Fruit fly (Drosophila melanogaster) whole organism, embryonic: Measurements from ENCODE around the gene odd.
A peak's percentile ranks its signal among the peaks of the same experiment; 100 is the strongest.

Source experiments
- Awh ChIP-seq: fragments of 200-800 bp; sonication (Bioruptor generic); IDR thresholded peaks from 2 replicates; pipeline ENCODE4, ENCODE4 v1.3.6; 2022; ENCODE audit warnings: missing biosample characterization, missing genetic modification characterization
- CG1024 ChIP-seq: fragments of 200-800 bp; sonication (Bioruptor generic); IDR thresholded peaks from 2 replicates; pipeline ENCODE4 v1.3.6; 2022; ENCODE audit warnings: missing biosample characterization, missing genetic modification characterization
- CG10654 ChIP-seq: fragments of 200-800 bp; sonication (Bioruptor generic); optimal IDR thresholded peaks from 2 replicates; lab custom pipeline; 2016; ENCODE audit warnings: missing biosample characterization, missing genetic modification characterization
- CG11093 ChIP-seq: fragments of 200-800 bp; sonication (Bioruptor generic); IDR thresholded peaks from 3 replicates; pipeline ENCODE4 v1.3.6; 2022; ENCODE audit warnings: missing biosample characterization, missing genetic modification characterization
- CG11696 ChIP-seq: fragments of 200-800 bp; sonication (Bioruptor generic); IDR thresholded peaks from 2 replicates; pipeline ENCODE4 v1.3.6; 2022; ENCODE audit warnings: missing biosample characterization, missing genetic modification characterization
- CG12155 ChIP-seq: fragments of 200-800 bp; sonication (Bioruptor generic); optimal IDR thresholded peaks from 3 replicates; lab custom pipeline; 2016; ENCODE audit warnings: missing biosample characterization, missing genetic modification characterization
- CG1233 ChIP-seq: fragments of 200-800 bp; sonication (Bioruptor generic); optimal IDR thresholded peaks from 4 replicates; lab custom pipeline; 2018; ENCODE audit warnings: missing biosample characterization, mild to moderate bottlenecking, missing genetic modification characterization
- CG15601 ChIP-seq: fragments of 200-800 bp; sonication (Bioruptor generic); optimal IDR thresholded peaks from 3 replicates; lab custom pipeline; 2019; ENCODE audit warnings: missing biosample characterization, mild to moderate bottlenecking, missing genetic modification characterization, moderate library complexity
- CG18262 ChIP-seq: fragments of 200-800 bp; optimal IDR thresholded peaks from 3 replicates; lab custom pipeline; 2019; ENCODE audit warnings: missing biosample characterization, mild to moderate bottlenecking, missing genetic modification characterization, moderate library complexity
- CG1832 ChIP-seq: fragments of 200-800 bp; sonication (Bioruptor generic); optimal IDR thresholded peaks from 2 replicates; lab custom pipeline; 2017; ENCODE audit warnings: missing biosample characterization, mild to moderate bottlenecking, missing genetic modification characterization, inconsistent platforms
- CG18764 ChIP-seq: fragments of 200-800 bp; sonication (Bioruptor generic); optimal IDR thresholded peaks from 3 replicates; lab custom pipeline; 2016; ENCODE audit warnings: missing biosample characterization, missing genetic modification characterization
- CG31365 ChIP-seq: fragments of 200-800 bp; sonication (Bioruptor generic); optimal IDR thresholded peaks from 2 replicates; lab custom pipeline; 2018; ENCODE audit warnings: missing biosample characterization, mild to moderate bottlenecking, missing genetic modification characterization
- CG32532 ChIP-seq: fragments of 200-800 bp; sonication (Bioruptor generic); IDR thresholded peaks from 2 replicates; pipeline ENCODE4 v1.3.6; 2022; ENCODE audit warnings: missing biosample characterization, missing genetic modification characterization
- CG34422 ChIP-seq: fragments of 200-800 bp; sonication (Bioruptor generic); IDR thresholded peaks from 3 replicates; pipeline ENCODE4 v1.3.6; 2022; ENCODE audit warnings: missing biosample characterization, missing genetic modification characterization
- CG3838 ChIP-seq: fragments of 200-800 bp; sonication (Bioruptor generic); optimal IDR thresholded peaks from 3 replicates; lab custom pipeline; 2016; ENCODE audit warnings: missing biosample characterization, missing genetic modification characterization
- CG42726 ChIP-seq: fragments of 200-800 bp; sonication (Bioruptor generic); IDR thresholded peaks from 2 replicates; pipeline ENCODE4 v1.3.6; 2022; ENCODE audit warnings: missing biosample characterization, missing genetic modification characterization; ENCODE audit not compliant: partially characterized antibody
- CG4820 ChIP-seq: fragments of 200-800 bp; sonication (Bioruptor generic); optimal IDR thresholded peaks from 3 replicates; lab custom pipeline; 2016; ENCODE audit warnings: missing biosample characterization, missing genetic modification characterization
- CG7745 ChIP-seq: fragments of 200-800 bp; sonication (Bioruptor generic); optimal IDR thresholded peaks from 2 replicates; lab custom pipeline; 2018; ENCODE audit warnings: missing biosample characterization, mild to moderate bottlenecking, missing genetic modification characterization, moderate library complexity
- CG8388 ChIP-seq: fragments of 200-800 bp; sonication (Bioruptor generic); optimal IDR thresholded peaks from 2 replicates; lab custom pipeline; 2019; ENCODE audit warnings: missing biosample characterization, mild to moderate bottlenecking, missing genetic modification characterization, moderate library complexity
- D ChIP-seq, 2 experiments: fragments of 200-800 bp in 1 of 2; fragments of >200 bp in 1 of 2; sonication (Bioruptor generic) in 1 of 2; optimal IDR thresholded peaks; 2 replicates in 1 of 2; 3 replicates in 1 of 2; lab custom pipeline; 2017; ENCODE audit warnings: mild to moderate bottlenecking in 1 of 2, missing biosample characterization in 1 of 2, missing genetic modification characterization in 1 of 2, missing genetic modification reagents in 1 of 2
- Doc3 ChIP-seq: fragments of 200-800 bp; sonication (Bioruptor generic); IDR thresholded peaks from 3 replicates; pipeline ENCODE4 v1.3.6; 2022; ENCODE audit warnings: missing biosample characterization, missing genetic modification characterization; ENCODE audit not compliant: partially characterized antibody
- Hr78 ChIP-seq, 2 experiments: fragments of 200-800 bp in 1 of 2; fragments of >200 bp in 1 of 2; sonication (Bioruptor generic) in 1 of 2; optimal IDR thresholded peaks; 2 replicates each; lab custom pipeline; 2017 to 2019; ENCODE audit warnings: missing biosample characterization in 2 of 2, missing genetic modification characterization in 2 of 2, mild to moderate bottlenecking in 1 of 2, moderate library complexity in 1 of 2
- MESR4 ChIP-seq: fragments of 200-800 bp; sonication (Bioruptor generic); optimal IDR thresholded peaks from 2 replicates; lab custom pipeline; 2018; ENCODE audit warnings: missing biosample characterization, mild to moderate bottlenecking, missing genetic modification characterization, moderate library complexity
- MTF-1 ChIP-seq: fragments of 200-800 bp; sonication (Bioruptor generic); optimal IDR thresholded peaks from 2 replicates; lab custom pipeline; 2018; ENCODE audit warnings: missing biosample characterization, mild to moderate bottlenecking, missing genetic modification characterization, borderline replicate concordance
- Nf-YC ChIP-seq: fragments of 200-800 bp; optimal IDR thresholded peaks from 3 replicates; lab custom pipeline; 2019; ENCODE audit warnings: missing biosample characterization, mild to moderate bottlenecking, missing genetic modification characterization, moderate library complexity
- Sry-β ChIP-seq: fragments of 200-800 bp; sonication (Bioruptor generic); optimal IDR thresholded peaks from 2 replicates; lab custom pipeline; 2018; ENCODE audit warnings: missing biosample characterization, mild to moderate bottlenecking, missing genetic modification characterization, moderate library complexity
- Trl ChIP-seq, 3 experiments: fragments of >200 bp in 2 of 3; fragments of 200-800 bp in 1 of 3; sonication (Bioruptor generic) in 1 of 3; optimal IDR thresholded peaks; 2 replicates in 1 of 3; 3 replicates in 2 of 3; lab custom pipeline; 2016 to 2017; ENCODE audit warnings: missing biosample characterization in 1 of 3, missing genetic modification characterization in 1 of 3
- ac ChIP-seq: fragments of 200-800 bp; sonication (Bioruptor generic); optimal IDR thresholded peaks from 3 replicates; lab custom pipeline; 2017; ENCODE audit warnings: missing biosample characterization, mild to moderate bottlenecking, missing genetic modification characterization
- bowl ChIP-seq: fragments of 200-800 bp; sonication (Bioruptor generic); IDR thresholded peaks from 2 replicates; pipeline ENCODE4 v1.3.6; 2022; ENCODE audit warnings: missing biosample characterization, missing genetic modification characterization
- corto ChIP-seq: fragments of 200-800 bp; sonication (Bioruptor generic); optimal IDR thresholded peaks from 2 replicates; lab custom pipeline; 2016; ENCODE audit warnings: missing biosample characterization, mild to moderate bottlenecking, missing genetic modification characterization, moderate library complexity
- dati ChIP-seq: fragments of 200-800 bp; sonication (Bioruptor generic); IDR thresholded peaks from 2 replicates; pipeline ENCODE4 v1.3.6; 2022; ENCODE audit warnings: missing biosample characterization, missing genetic modification characterization
- disco-r ChIP-seq: fragments of 200-800 bp; sonication (Bioruptor generic); optimal IDR thresholded peaks from 2 replicates; lab custom pipeline; 2016; ENCODE audit warnings: missing biosample characterization, missing genetic modification characterization
- dmrt11E ChIP-seq: fragments of 200-800 bp; sonication (Bioruptor generic); optimal IDR thresholded peaks from 3 replicates; lab custom pipeline; 2018; ENCODE audit warnings: missing biosample characterization, mild to moderate bottlenecking, missing genetic modification characterization, moderate library complexity
- dmrt99B ChIP-seq: fragments of 200-800 bp; sonication (Bioruptor generic); optimal IDR thresholded peaks from 2 replicates; lab custom pipeline; 2018; ENCODE audit warnings: missing biosample characterization, mild to moderate bottlenecking, missing genetic modification characterization, moderate library complexity
- exex ChIP-seq: fragments of 200-800 bp; sonication (Bioruptor generic); optimal IDR thresholded peaks from 4 replicates; lab custom pipeline; 2018; ENCODE audit warnings: missing biosample characterization, mild to moderate bottlenecking, missing genetic modification characterization, moderate library complexity
- fd102C ChIP-seq: fragments of 200-800 bp; sonication (Bioruptor generic); optimal IDR thresholded peaks from 2 replicates; lab custom pipeline; 2018; ENCODE audit warnings: missing biosample characterization, mild to moderate bottlenecking, missing genetic modification characterization, moderate library complexity
- grn ChIP-seq: fragments of 200-800 bp; sonication (Bioruptor generic); optimal IDR thresholded peaks from 3 replicates; lab custom pipeline; 2017; ENCODE audit warnings: missing biosample characterization, missing genetic modification characterization
- gsb ChIP-seq: fragments of 200-800 bp; sonication (Bioruptor generic); IDR thresholded peaks from 2 replicates; pipeline ENCODE4 v1.3.6; 2022; ENCODE audit warnings: missing biosample characterization, missing genetic modification characterization
- gsb-n ChIP-seq: fragments of 200-800 bp; sonication (Bioruptor generic); optimal IDR thresholded peaks from 3 replicates; lab custom pipeline; 2018; ENCODE audit warnings: missing biosample characterization, mild to moderate bottlenecking, missing genetic modification characterization
- gt ChIP-seq: fragments of 200-800 bp; sonication (Bioruptor generic); IDR thresholded peaks from 2 replicates; pipeline ENCODE4 v1.3.6; 2022; ENCODE audit warnings: missing biosample characterization, missing genetic modification characterization
- hkb ChIP-seq, 2 experiments: fragments of 200-800 bp in 1 of 2; fragments of >200 bp in 1 of 2; sonication (Bioruptor generic) in 1 of 2; IDR thresholded peaks in 1 of 2; optimal IDR thresholded peaks in 1 of 2; 2 replicates each; pipeline versions ENCODE4 v1.3.6 to Lab custom; 2017 to 2022; ENCODE audit warnings: missing biosample characterization in 1 of 2, missing genetic modification characterization in 1 of 2
- kay ChIP-seq: fragments of 200-800 bp; sonication (Bioruptor generic); optimal IDR thresholded peaks from 2 replicates; lab custom pipeline; 2016; ENCODE audit warnings: missing biosample characterization, missing genetic modification characterization
- lilli ChIP-seq: fragments of 200-800 bp; sonication (Bioruptor generic); optimal IDR thresholded peaks from 3 replicates; lab custom pipeline; 2016; ENCODE audit warnings: missing biosample characterization, missing genetic modification characterization
- lmd ChIP-seq: fragments of 200-800 bp; sonication (Bioruptor generic); IDR thresholded peaks from 2 replicates; pipeline ENCODE4 v1.3.6; 2022; ENCODE audit warnings: missing biosample characterization, missing genetic modification characterization
- lola ChIP-seq, 3 experiments: fragments of >200 bp in 2 of 3; fragments of 200-800 bp in 1 of 3; sonication (Bioruptor generic) in 1 of 3; optimal IDR thresholded peaks; 2 replicates each; lab custom pipeline; 2017 to 2019; ENCODE audit warnings: missing biosample characterization in 3 of 3, missing genetic modification characterization in 3 of 3, mild to moderate bottlenecking in 1 of 3, moderate library complexity in 1 of 3
- repo ChIP-seq: fragments of 200-800 bp; sonication (Bioruptor generic); optimal IDR thresholded peaks from 2 replicates; lab custom pipeline; 2016; ENCODE audit warnings: missing biosample characterization, missing genetic modification characterization
- sim ChIP-seq: fragments of 200-800 bp; sonication (Bioruptor generic); IDR thresholded peaks from 2 replicates; pipeline ENCODE4 v1.3.6; 2022; ENCODE audit warnings: missing biosample characterization, missing genetic modification characterization
- sr ChIP-seq: fragments of 200-800 bp; sonication (Bioruptor generic); IDR thresholded peaks from 3 replicates; pipeline ENCODE4 v1.3.6; 2022; ENCODE audit warnings: missing biosample characterization, missing genetic modification characterization
- unpg ChIP-seq: fragments of 200-800 bp; sonication (Bioruptor generic); optimal IDR thresholded peaks from 3 replicates; lab custom pipeline; 2018; ENCODE audit warnings: missing biosample characterization, mild to moderate bottlenecking, missing genetic modification characterization, moderate library complexity

Gene odd

DNA sequence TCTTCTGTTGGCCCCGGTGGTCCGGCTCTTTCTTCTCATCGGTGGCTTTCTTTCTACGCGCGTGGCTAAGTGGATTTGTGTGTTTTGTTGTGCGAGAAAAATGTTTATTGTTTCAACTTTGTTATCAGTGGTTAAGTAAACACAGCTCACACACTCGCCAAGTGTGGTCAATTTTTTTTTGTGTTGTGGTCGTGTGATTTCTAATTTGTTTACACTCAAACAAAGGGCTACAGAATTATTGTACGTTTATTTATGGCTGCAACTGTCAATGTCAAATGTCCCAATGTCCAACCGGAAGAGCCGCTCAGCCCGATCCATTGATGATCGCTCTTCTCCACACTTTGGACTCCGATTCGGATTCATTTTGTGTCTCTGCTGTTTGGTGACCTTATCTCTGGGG is 36.0 kb downstream of the odd start (continued):
- TF ChIP-seq CG11696 (GFP tag; lab: Robert Waterston, UW) (no peak), dati (GFP tag; lab: Robert Waterston, UW) (no peak), dmrt11E (tag; lab: Kevin White, UChicago) (peak; percentile 47), bowl (no peak), Hr78 (GFP tag; optimal IDR thresholded peaks at IDR 0.05; lab: Kevin White, UChicago) (no peak), CG34422 (no peak), ac (GFP tag; lab: Kevin White, UChicago) (peak; percentile 52), dmrt99B (tag; lab: Kevin White, UChicago) (no peak), lmd (GFP tag; lab: Robert Waterston, UW) (no peak), CG1832 (GFP tag; lab: Kevin White, UChicago) (no peak), sim (GFP tag; lab: Robert Waterston, UW) (no peak), MESR4 (GFP tag; lab: Kevin White, UChicago) (no peak), CG31365 (tag; lab: Kevin White, UChicago) (no peak), corto (GFP tag; lab: Kevin White, UChicago) (no peak), gt (GFP tag; lab: Robert Waterston, UW) (no peak), gsb (no peak), CG1233 (peak; percentile 48), lola (GFP tag; optimal IDR thresholded peaks at IDR 0.05; lab: Kevin White, UChicago) (peak in 1 of 3 experiments; percentile 22), fd102C (GFP tag; lab: Kevin White, UChicago) (peak; percentile 58), gsb-n (tag; lab: Kevin White, UChicago) (no peak), CG11093 (GFP tag; lab: Robert Waterston, UW) (no peak), unpg (GFP tag; lab: Kevin White, UChicago) (no peak), CG15601 (tag; lab: Kevin White, UChicago) (peak; percentile 0), hkb (optimal IDR thresholded peaks at IDR 0.05; lab: Kevin White, UChicago) (no peak), hkb (GFP tag; IDR thresholded peaks at IDR 0.05; lab: Robert Waterston, UW) (no peak), MTF-1 (GFP tag; lab: Kevin White, UChicago) (peak; percentile 7), CG10654 (GFP tag; lab: Kevin White, UChicago) (no peak), Trl (optimal IDR thresholded peaks at IDR 0.05; lab: Kevin White, UChicago) (no peak), Trl (GFP tag; optimal IDR thresholded peaks at IDR 0.05; lab: Kevin White, UChicago) (peak; percentile 20), CG42726 (GFP tag; lab: Robert Waterston, UW) (no peak), CG18262 (tag; lab: Kevin White, UChicago) (no peak), disco-r (GFP tag; lab: Kevin White, UChicago) (no peak), exex (no peak), Sry-β (GFP tag; lab: Kevin White, UChicago) (peak; percentile 3), CG7745 (peak; percentile 33), CG3838 (GFP tag; lab: Kevin White, UChicago) (no peak), D (optimal IDR thresholded peaks at IDR 0.05; lab: Kevin White, UChicago) (peak; percentile 2), D (GFP tag; optimal IDR thresholded peaks at IDR 0.05; lab: Kevin White, UChicago) (no peak), CG32532 (GFP tag; lab: Robert Waterston, UW) (no peak), CG12155 (no peak), sr (GFP tag; lab: Robert Waterston, UW) (no peak), Nf-YC (tag; lab: Kevin White, UChicago) (no peak), kay (GFP tag; lab: Kevin White, UChicago) (no peak), CG4820 (GFP tag; lab: Kevin White, UChicago) (no peak), CG18764 (GFP tag; lab: Kevin White, UChicago) (no peak), CG8388 (GFP tag; lab: Kevin White, UChicago) (peak; percentile 77), CG1024 (GFP tag; lab: Robert Waterston, UW) (no peak), Doc3 (GFP tag; lab: Robert Waterston, UW) (no peak), lilli (no peak), grn (GFP tag; lab: Kevin White, UChicago) (no peak), Awh (GFP tag; lab: Robert Waterston, UW) (no peak), repo (GFP tag; lab: Kevin White, UChicago) (no peak)
